Fruit fly (Drosophila melanogaster): Measurements from ENCODE around the gene SNF4Agamma.

Gene SNF4Agamma

DNA sequence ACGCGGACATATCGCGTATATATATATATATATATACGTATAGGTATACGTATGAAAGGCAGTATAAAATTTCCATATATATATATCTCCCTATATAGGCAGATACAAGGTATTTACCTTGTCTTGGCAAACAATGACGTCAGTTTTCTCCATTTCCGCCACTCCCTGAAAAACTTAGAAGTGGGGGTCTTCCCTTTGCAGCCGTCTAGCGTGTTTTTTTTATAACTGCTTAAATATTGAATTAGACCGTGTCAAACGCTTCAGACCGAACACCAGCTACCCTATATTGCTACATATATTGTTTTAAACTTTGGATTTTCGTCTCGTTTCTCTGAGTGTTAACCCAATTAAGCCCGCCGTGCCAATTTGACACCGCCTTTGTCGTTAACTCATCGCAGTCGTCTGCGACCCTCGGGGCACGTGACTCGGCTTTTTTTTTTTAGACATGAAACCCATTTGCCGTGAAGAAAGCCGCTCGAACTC, 36.2 kb downstream of the SNF4Agamma start:
- TF ChIP-seq GATAd (GFP tag; optimal IDR thresholded peaks at IDR 0.05), result no peak
- no peak for TF ChIP-seq ey (GFP tag; optimal IDR thresholded peaks at IDR 0.05)
- no peak for TF ChIP-seq Myc (optimal IDR thresholded peaks at IDR 0.05)
- no peak for TF ChIP-seq CG32264 (GFP tag; optimal IDR thresholded peaks at IDR 0.05)
- no peak for TF ChIP-seq brk (GFP tag; optimal IDR thresholded peaks at IDR 0.05)
- no peak for TF ChIP-seq lola (GFP tag; optimal IDR thresholded peaks at IDR 0.05)
- no peak for TF ChIP-seq sage (GFP tag; optimal IDR thresholded peaks at IDR 0.05)
- TF ChIP-seq Sp1 (GFP tag; optimal IDR thresholded peaks at IDR 0.05), result peak; percentile 3
- peak; percentile 27 for TF ChIP-seq h (GFP tag; optimal IDR thresholded peaks at IDR 0.05)
- no peak for TF ChIP-seq Jra (GFP tag; optimal IDR thresholded peaks at IDR 0.05)
- no peak for TF ChIP-seq Vsx2 (GFP tag; optimal IDR thresholded peaks at IDR 0.05; ENCODE audit: partially characterized antibody)
- TF ChIP-seq pan (optimal IDR thresholded peaks at IDR 0.05), result no peak
- TF ChIP-seq Dfd (GFP tag; optimal IDR thresholded peaks at IDR 0.05), result no peak
- no peak for TF ChIP-seq Abd-B (GFP tag; optimal IDR thresholded peaks at IDR 0.05)
- TF ChIP-seq Rel (GFP tag; optimal IDR thresholded peaks at IDR 0.05), result no peak
- TF ChIP-seq Rel (tag; optimal IDR thresholded peaks at IDR 0.05), result peak; percentile 55
- no peak for TF ChIP-seq dmrt93B (GFP tag; optimal IDR thresholded peaks at IDR 0.05)
- TF ChIP-seq foxo (GFP tag; optimal IDR thresholded peaks at IDR 0.05), result peak in 1 of 2 experiments; percentile 22
- TF ChIP-seq dl (GFP tag; optimal IDR thresholded peaks at IDR 0.05; ENCODE audit: insufficient read depth in 1 of 2, partially characterized antibody in 2 of 2), result no peak
- peak; percentile 45 for TF ChIP-seq OdsH (GFP tag; optimal IDR thresholded peaks at IDR 0.05)
- TF ChIP-seq rgr (GFP tag; optimal IDR thresholded peaks at IDR 0.05), result peak; percentile 14
- TF ChIP-seq dsf (GFP tag; optimal IDR thresholded peaks at IDR 0.05; ENCODE audit: borderline replicate concordance), result no peak
- TF ChIP-seq psq (GFP tag; optimal IDR thresholded peaks at IDR 0.05), result peak; percentile 23
- peak; percentile 32 for TF ChIP-seq Hr83 (GFP tag; optimal IDR thresholded peaks at IDR 0.05; ENCODE audit: poor library complexity, severe bottlenecking)
- no peak for TF ChIP-seq Hr78 (GFP tag; optimal IDR thresholded peaks at IDR 0.05)

dm6 chr3R:21179592-21180390, 39.3 kb downstream of the SNF4Agamma start:
- TF ChIP-seq Hr78 (GFP tag; optimal IDR thresholded peaks at IDR 0.05) (no peak), h (GFP tag; optimal IDR thresholded peaks at IDR 0.05) (no peak), N (GFP tag; optimal IDR thresholded peaks at IDR 0.05) (no peak), br (GFP tag; optimal IDR thresholded peaks at IDR 0.05) (peak; percentile 11), ey (GFP tag; optimal IDR thresholded peaks at IDR 0.05) (no peak), Dfd (GFP tag; optimal IDR thresholded peaks at IDR 0.05) (no peak), CrebA (GFP tag; optimal IDR thresholded peaks at IDR 0.05; ENCODE audit: borderline replicate concordance) (peak; percentile 46), fru (GFP tag; optimal IDR thresholded peaks at IDR 0.05) (no peak), Myc (optimal IDR thresholded peaks at IDR 0.05) (peak; percentile 89)

dm6 chr3R:21180391-21180796, 39.9 kb downstream of the SNF4Agamma start:
- no peak for TF ChIP-seq dsf (GFP tag; optimal IDR thresholded peaks at IDR 0.05; ENCODE audit: borderline replicate concordance)
- peak; percentile 29 for TF ChIP-seq ey (GFP tag; optimal IDR thresholded peaks at IDR 0.05)
- TF ChIP-seq Hnf4 (GFP tag; optimal IDR thresholded peaks at IDR 0.05), result peak; percentile 4
- no peak for TF ChIP-seq CrebA (GFP tag; optimal IDR thresholded peaks at IDR 0.05; ENCODE audit: borderline replicate concordance)
- no peak for TF ChIP-seq Mio (GFP tag; optimal IDR thresholded peaks at IDR 0.05)
- peak; percentile 14 for TF ChIP-seq HLH106 (tag; optimal IDR thresholded peaks at IDR 0.05)
- peak; percentile 47 for TF ChIP-seq OdsH (GFP tag; optimal IDR thresholded peaks at IDR 0.05)
- TF ChIP-seq foxo (GFP tag; optimal IDR thresholded peaks at IDR 0.05), result peak in 1 of 2 experiments; percentile 64
- TF ChIP-seq psq (GFP tag; optimal IDR thresholded peaks at IDR 0.05), result peak; percentile 41
- peak; percentile 12 for TF ChIP-seq Hr83 (GFP tag; optimal IDR thresholded peaks at IDR 0.05; ENCODE audit: poor library complexity, severe bottlenecking)
- TF ChIP-seq rgr (GFP tag; optimal IDR thresholded peaks at IDR 0.05), result peak; percentile 13
- no peak for TF ChIP-seq CG9705 (GFP tag; optimal IDR thresholded peaks at IDR 0.05)
- TF ChIP-seq dl (GFP tag; optimal IDR thresholded peaks at IDR 0.05; ENCODE audit: insufficient read depth in 1 of 2, partially characterized antibody in 2 of 2), result peak in 1 of 2 experiments; percentile 16
- peak; percentile 48 for TF ChIP-seq fru (GFP tag; optimal IDR thresholded peaks at IDR 0.05)
- no peak for TF ChIP-seq brk (GFP tag; optimal IDR thresholded peaks at IDR 0.05)
- TF ChIP-seq Sp1 (GFP tag; optimal IDR thresholded peaks at IDR 0.05), result peak; percentile 12
- no peak for TF ChIP-seq tai (GFP tag; optimal IDR thresholded peaks at IDR 0.05)
- TF ChIP-seq Jra (GFP tag; optimal IDR thresholded peaks at IDR 0.05), result peak; percentile 13
- peak; percentile 65 for TF ChIP-seq Dif (GFP tag; optimal IDR thresholded peaks at IDR 0.05; ENCODE audit: partially characterized antibody)
- TF ChIP-seq usp (GFP tag; optimal IDR thresholded peaks at IDR 0.05), result no peak
- peak; percentile 58 for TF ChIP-seq h (GFP tag; optimal IDR thresholded peaks at IDR 0.05)
